ENCODE assay signal across 3 fruit fly cellular contexts in the genomic region with DNA sequence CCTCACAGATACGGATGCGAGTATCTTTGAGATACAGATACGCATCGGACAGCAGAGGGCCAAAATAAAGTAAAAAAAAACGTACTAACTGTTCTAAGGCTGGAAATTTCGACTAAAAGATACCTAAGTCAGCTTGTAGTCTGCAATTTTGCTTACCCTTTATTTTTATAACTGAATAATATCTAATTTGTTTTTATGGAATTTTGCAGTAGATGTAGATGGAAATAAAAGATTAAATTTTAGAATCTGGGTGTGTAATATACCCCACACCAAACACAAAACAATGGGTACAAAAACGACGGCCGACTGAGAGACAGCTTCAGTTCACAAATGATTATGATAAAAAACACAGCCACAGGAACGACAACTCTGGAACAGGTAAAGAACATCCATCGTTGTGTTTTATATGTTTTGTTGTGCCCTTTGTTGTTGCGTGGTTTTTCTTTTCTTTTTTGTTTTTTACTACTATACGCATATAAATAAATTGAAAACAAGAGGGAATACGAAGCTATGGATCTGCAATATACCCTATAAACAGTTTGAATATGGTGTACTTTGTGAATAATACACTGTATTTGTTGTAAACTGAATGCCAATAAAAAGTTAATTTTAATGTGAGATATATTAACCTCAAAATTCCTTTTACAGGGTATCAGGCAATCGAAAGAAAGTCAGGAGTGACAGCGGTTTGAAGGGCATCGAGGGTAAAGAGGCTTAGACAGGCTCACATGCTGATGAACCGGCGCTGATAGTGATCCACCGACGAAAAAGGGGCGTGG.
TF ChIP-seq lines count a peak whose summit lies in the region.

No protein-coding gene starts in this region.

TF ChIP-seq in whole organism, embryonic, 481 proteins besides CTCF, POLR2A, EP300 and RAD21 (continued from another document and continues in another):
- TF ChIP-seq Fer1 (GFP tag; optimal IDR thresholded peaks at IDR 0.05; lab: Kevin White, UChicago) (no peak), tio (GFP tag; optimal IDR thresholded peaks at IDR 0.05; lab: Kevin White, UChicago) (peak; percentile 42), CG30403 (GFP tag; optimal IDR thresholded peaks at IDR 0.05; lab: Kevin White, UChicago) (peak; percentile 52), Oaz (GFP tag; IDR thresholded peaks at IDR 0.05; lab: Robert Waterston, UW) (no peak), CG9932 (GFP tag; IDR thresholded peaks at IDR 0.05; lab: Robert Waterston, UW) (no peak), Dfd (GFP tag; optimal IDR thresholded peaks at IDR 0.05; lab: Kevin White, UChicago) (no peak), usp (GFP tag; optimal IDR thresholded peaks at IDR 0.05; lab: Kevin White, UChicago) (no peak), CG1603 (tag; optimal IDR thresholded peaks at IDR 0.05; lab: Kevin White, UChicago) (peak; percentile 59), CG13123 (GFP tag; optimal IDR thresholded peaks at IDR 0.05; lab: Kevin White, UChicago) (no peak), knrl (GFP tag; IDR thresholded peaks at IDR 0.05; lab: Robert Waterston, UW; ENCODE audit: partially characterized antibody) (no peak), CG10267 (tag; optimal IDR thresholded peaks at IDR 0.05; lab: Kevin White, UChicago) (peak; percentile 75), E2f2 (GFP tag; IDR thresholded peaks at IDR 0.05; lab: Robert Waterston, UW) (0 out of 2 replicates have a peak, but pooled peaks have one; percentile 34), CG12659 (GFP tag; optimal IDR thresholded peaks at IDR 0.05; lab: Kevin White, UChicago) (peak; percentile 11), sqz (GFP tag; optimal IDR thresholded peaks at IDR 0.05; lab: Kevin White, UChicago) (peak; percentile 82), danr (GFP tag; IDR thresholded peaks at IDR 0.05; lab: Robert Waterston, UW) (no peak; the same call in 1 of the 2 replicates), peb (GFP tag; IDR thresholded peaks at IDR 0.05; lab: Robert Waterston, UW) (peak; percentile 66; the same call in 1 of the 2 replicates), CG42726 (GFP tag; IDR thresholded peaks at IDR 0.05; lab: Robert Waterston, UW; ENCODE audit: partially characterized antibody) (no peak), vvl (GFP tag; IDR thresholded peaks at IDR 0.05; lab: Robert Waterston, UW) (peak; percentile 76), oc (tag; optimal IDR thresholded peaks at IDR 0.05; lab: Kevin White, UChicago) (peak; percentile 63), CG8388 (GFP tag; optimal IDR thresholded peaks at IDR 0.05; lab: Kevin White, UChicago) (peak; percentile 39), Doc3 (GFP tag; IDR thresholded peaks at IDR 0.05; lab: Robert Waterston, UW; ENCODE audit: partially characterized antibody) (no peak), Jarid2 (GFP tag; optimal IDR thresholded peaks at IDR 0.05; lab: Kevin White, UChicago) (no peak), CG7745 (tag; optimal IDR thresholded peaks at IDR 0.05; lab: Kevin White, UChicago) (no peak), sisA (GFP tag; IDR thresholded peaks at IDR 0.05; lab: Robert Waterston, UW) (peak; percentile 55), org-1 (GFP tag; optimal IDR thresholded peaks at IDR 0.05; lab: Kevin White, UChicago) (no peak), jigr1 (GFP tag; IDR thresholded peaks at IDR 0.05; lab: Robert Waterston, UW) (peak; percentile 6; the same call in 1 of the 3 replicates), CG17568 (GFP tag; optimal IDR thresholded peaks at IDR 0.05; lab: Kevin White, UChicago) (no peak), NfI (GFP tag; optimal IDR thresholded peaks at IDR 0.05; lab: Kevin White, UChicago) (peak; percentile 6), NFAT (GFP tag; IDR thresholded peaks at IDR 0.05; lab: Robert Waterston, UW) (no peak), CG14965 (GFP tag; optimal IDR thresholded peaks at IDR 0.05; lab: Kevin White, UChicago; ENCODE audit: borderline replicate concordance) (no peak), sug (tag; optimal IDR thresholded peaks at IDR 0.05; lab: Kevin White, UChicago) (no peak), CG12744 (GFP tag; optimal IDR thresholded peaks at IDR 0.05; lab: Kevin White, UChicago) (no peak), CG9609 (GFP tag; optimal IDR thresholded peaks at IDR 0.05; lab: Kevin White, UChicago) (peak; percentile 8), Kr (GFP tag; optimal IDR thresholded peaks at IDR 0.05; lab: Kevin White, UChicago) (no peak), mld (GFP tag; IDR thresholded peaks at IDR 0.05; lab: Robert Waterston, UW; ENCODE audit: partially characterized antibody) (no peak), Dp (GFP tag; optimal IDR thresholded peaks at IDR 0.05; lab: Kevin White, UChicago) (no peak), fd64A (GFP tag; optimal IDR thresholded peaks at IDR 0.05; lab: Kevin White, UChicago) (no peak), fd96Cb (tag; optimal IDR thresholded peaks at IDR 0.05; lab: Kevin White, UChicago) (peak; percentile 67), CG15011 (GFP tag; optimal IDR thresholded peaks at IDR 0.05; lab: Kevin White, UChicago) (no peak), CG5245 (GFP tag; optimal IDR thresholded peaks at IDR 0.05; lab: Kevin White, UChicago) (peak; percentile 5)

TF ChIP-seq in whole organism, prepupa, 60 proteins besides CTCF, POLR2A, EP300 and RAD21 (continued from another document):
- TF ChIP-seq cyc (GFP tag; optimal IDR thresholded peaks at IDR 0.05; lab: Kevin White, UChicago) (peak; percentile 63), Eip93F (GFP tag; optimal IDR thresholded peaks at IDR 0.05; lab: Kevin White, UChicago) (no peak), Hr39 (GFP tag; optimal IDR thresholded peaks at IDR 0.05; lab: Kevin White, UChicago) (peak; percentile 72), salr (GFP tag; optimal IDR thresholded peaks at IDR 0.05; lab: Kevin White, UChicago) (peak in 1 of 2 experiments; percentile 32), fkh (GFP tag; optimal IDR thresholded peaks at IDR 0.05; lab: Kevin White, UChicago) (no peak), Sox14 (GFP tag; optimal IDR thresholded peaks at IDR 0.05; lab: Kevin White, UChicago) (peak; percentile 43), CG6808 (GFP tag; optimal IDR thresholded peaks at IDR 0.05; lab: Kevin White, UChicago) (peak; percentile 17), Ets96B (tag; optimal IDR thresholded peaks at IDR 0.05; lab: Kevin White, UChicago) (peak; percentile 61), fd85E (GFP tag; optimal IDR thresholded peaks at IDR 0.05; lab: Kevin White, UChicago) (peak; percentile 13), Eip78C (GFP tag; lab: Kevin White, UChicago) (peak; percentile 76), acj6 (GFP tag; optimal IDR thresholded peaks at IDR 0.05; lab: Kevin White, UChicago) (peak; percentile 62), svp (GFP tag; lab: Kevin White, UChicago) (peak; percentile 84), CG10631 (GFP tag; optimal IDR thresholded peaks at IDR 0.05; lab: Kevin White, UChicago) (peak; percentile 44), fd59A (GFP tag; optimal IDR thresholded peaks at IDR 0.05; lab: Kevin White, UChicago) (no peak), CG6854 (GFP tag; optimal IDR thresholded peaks at IDR 0.05; lab: Kevin White, UChicago) (peak; percentile 33), spab (GFP tag; optimal IDR thresholded peaks at IDR 0.05; lab: Kevin White, UChicago) (no peak), Blimp-1 (GFP tag; optimal IDR thresholded peaks at IDR 0.05; lab: Kevin White, UChicago) (no peak), OdsH (GFP tag; optimal IDR thresholded peaks at IDR 0.05; lab: Kevin White, UChicago) (peak; percentile 41), CG6276 (GFP tag; optimal IDR thresholded peaks at IDR 0.05; lab: Kevin White, UChicago) (no peak), dac (GFP tag; optimal IDR thresholded peaks at IDR 0.05; lab: Kevin White, UChicago) (no peak), Smox (GFP tag; optimal IDR thresholded peaks at IDR 0.05; lab: Kevin White, UChicago) (peak; percentile 82), Lpt (GFP tag; optimal IDR thresholded peaks at IDR 0.05; lab: Kevin White, UChicago) (no peak), CG11902 (GFP tag; optimal IDR thresholded peaks at IDR 0.05; lab: Kevin White, UChicago) (peak; percentile 33), CG6163 (GFP tag; IDR thresholded peaks at IDR 0.05; lab: Robert Waterston, UW) (peak; percentile 29; the same call in 2 of the 3 replicates), CG4318 (GFP tag; optimal IDR thresholded peaks at IDR 0.05; lab: Kevin White, UChicago) (no peak), Hr38 (GFP tag; optimal IDR thresholded peaks at IDR 0.05; lab: Kevin White, UChicago) (no peak), CG9139 (GFP tag; optimal IDR thresholded peaks at IDR 0.05; lab: Kevin White, UChicago) (peak; percentile 34), dsx (GFP tag; optimal IDR thresholded peaks at IDR 0.05; lab: Kevin White, UChicago; ENCODE audit: poor library complexity, severe bottlenecking) (peak; percentile 27), achi (GFP tag; optimal IDR thresholded peaks at IDR 0.05; lab: Kevin White, UChicago) (peak; percentile 18), topi (GFP tag; optimal IDR thresholded peaks at IDR 0.05; lab: Kevin White, UChicago) (peak; percentile 75), CG32006 (GFP tag; optimal IDR thresholded peaks at IDR 0.05; lab: Kevin White, UChicago) (no peak), Sox102F (GFP tag; optimal IDR thresholded peaks at IDR 0.05; lab: Kevin White, UChicago) (peak; percentile 45), Sox15 (GFP tag; optimal IDR thresholded peaks at IDR 0.05; lab: Kevin White, UChicago) (no peak), eg (GFP tag; IDR thresholded peaks at IDR 0.05; lab: Robert Waterston, UW) (no peak), CG31627 (GFP tag; optimal IDR thresholded peaks at IDR 0.05; lab: Kevin White, UChicago) (peak; percentile 71), pdm3 (GFP tag; optimal IDR thresholded peaks at IDR 0.05; lab: Kevin White, UChicago) (peak; percentile 31), CG15336 (GFP tag; IDR thresholded peaks at IDR 0.05; lab: Robert Waterston, UW) (no peak), net (GFP tag; optimal IDR thresholded peaks at IDR 0.05; lab: Kevin White, UChicago) (no peak), vri (GFP tag; optimal IDR thresholded peaks at IDR 0.05; lab: Kevin White, UChicago) (peak; percentile 62), CG8319 (GFP tag; optimal IDR thresholded peaks at IDR 0.05; lab: Kevin White, UChicago) (no peak)

TF ChIP-seq in whole organism, wandering third instar larva, 38 proteins besides CTCF, POLR2A, EP300 and RAD21 (continued from another document):
- TF ChIP-seq Rel (GFP tag; optimal IDR thresholded peaks at IDR 0.05; lab: Kevin White, UChicago) (no peak), Rel (tag; optimal IDR thresholded peaks at IDR 0.05; lab: Kevin White, UChicago) (no peak), CG9705 (GFP tag; optimal IDR thresholded peaks at IDR 0.05; lab: Kevin White, UChicago) (no peak), psq (GFP tag; optimal IDR thresholded peaks at IDR 0.05; lab: Kevin White, UChicago) (peak; percentile 76), ey (GFP tag; optimal IDR thresholded peaks at IDR 0.05; lab: Kevin White, UChicago) (peak; percentile 73), woc (GFP tag; optimal IDR thresholded peaks at IDR 0.05; lab: Kevin White, UChicago) (peak; percentile 86), fru (GFP tag; optimal IDR thresholded peaks at IDR 0.05; lab: Kevin White, UChicago) (peak; percentile 83), OdsH (GFP tag; optimal IDR thresholded peaks at IDR 0.05; lab: Kevin White, UChicago) (peak; percentile 72), Myc (optimal IDR thresholded peaks at IDR 0.05; lab: Kevin White, UChicago) (no peak), Jra (GFP tag; optimal IDR thresholded peaks at IDR 0.05; lab: Kevin White, UChicago) (peak; percentile 49), Vsx2 (GFP tag; optimal IDR thresholded peaks at IDR 0.05; lab: Kevin White, UChicago; ENCODE audit: partially characterized antibody) (no peak), sv (GFP tag; optimal IDR thresholded peaks at IDR 0.05; lab: Kevin White, UChicago) (no peak), N (GFP tag; optimal IDR thresholded peaks at IDR 0.05; lab: Kevin White, UChicago) (no peak), h (GFP tag; optimal IDR thresholded peaks at IDR 0.05; lab: Kevin White, UChicago) (peak; percentile 84)
